Worm (Caenorhabditis elegans) whole organism, late embryonic: ENCODE measurements around the gene Y57G11B.8.

ENCODE experiments used
- C38D4.7 ChIP-seq: fragments of 200-800 bp; sonication (Bioruptor generic); optimal IDR thresholded peaks from 2 replicates; lab custom pipeline; 2018; ENCODE audit warnings: mild to moderate bottlenecking, missing genetic modification characterization, moderate library complexity, missing compliant biosample characterization
- F13H6.1 ChIP-seq: sonication (generic microtip); optimal IDR thresholded peaks from 2 replicates; lab custom pipeline; 2016; ENCODE audit warnings: missing genetic modification characterization, missing compliant biosample characterization
- Y22D7AL.16 ChIP-seq: sonication (generic microtip); optimal IDR thresholded peaks from 2 replicates; lab custom pipeline; 2016; ENCODE audit warnings: missing genetic modification characterization, missing compliant biosample characterization
- ahr-1 ChIP-seq: sonication (generic microtip); optimal IDR thresholded peaks from 2 replicates; lab custom pipeline; 2016; ENCODE audit warnings: missing genetic modification characterization, missing compliant biosample characterization
- ama-1 ChIP-seq: fragments of 150-350 bp; optimal IDR thresholded peaks from 2 replicates; lab custom pipeline; 2014
- ceh-14 ChIP-seq: sonication (generic microtip); optimal IDR thresholded peaks from 2 replicates; lab custom pipeline; 2016; ENCODE audit warnings: missing genotype, missing genetic modification characterization, missing compliant biosample characterization
- ceh-18 ChIP-seq: sonication (generic microtip); optimal IDR thresholded peaks from 2 replicates; lab custom pipeline; 2016; ENCODE audit warnings: missing genetic modification characterization, missing compliant biosample characterization
- ceh-2 ChIP-seq: sonication (generic microtip); optimal IDR thresholded peaks from 2 replicates; lab custom pipeline; 2016; ENCODE audit warnings: missing genotype, missing genetic modification characterization, missing compliant biosample characterization
- ceh-22 ChIP-seq: sonication (generic microtip); optimal IDR thresholded peaks from 2 replicates; lab custom pipeline; 2017; ENCODE audit warnings: missing biosample characterization, missing genetic modification characterization
- ceh-30 ChIP-seq: fragments of 150-350 bp; optimal IDR thresholded peaks from 2 replicates; lab custom pipeline; 2014; ENCODE audit warnings: missing biosample characterization, missing genetic modification characterization
- ceh-34 ChIP-seq: sonication (generic microtip); optimal IDR thresholded peaks from 2 replicates; lab custom pipeline; 2016; ENCODE audit warnings: mild to moderate bottlenecking, missing genetic modification characterization, missing compliant biosample characterization
- ceh-45 ChIP-seq: fragments of 200-800 bp; sonication (Bioruptor generic); IDR thresholded peaks from 2 replicates; pipeline ENCODE4 v1.3.6; 2022; ENCODE audit warnings: missing genetic modification reagents, missing genetic modification characterization, missing compliant biosample characterization
- ceh-48 ChIP-seq: sonication (generic microtip); optimal IDR thresholded peaks from 2 replicates; lab custom pipeline; 2016; ENCODE audit warnings: missing genetic modification characterization, inconsistent platforms, missing compliant biosample characterization
- che-1 ChIP-seq: sonication (generic microtip); optimal IDR thresholded peaks from 2 replicates; lab custom pipeline; 2016; ENCODE audit warnings: mild to moderate bottlenecking, missing genetic modification characterization, missing compliant biosample characterization
- dmd-4 ChIP-seq: sonication (generic microtip); optimal IDR thresholded peaks from 2 replicates; lab custom pipeline; 2016; ENCODE audit warnings: borderline replicate concordance, missing genetic modification characterization, missing compliant biosample characterization
- dve-1 ChIP-seq: sonication (generic microtip); optimal IDR thresholded peaks from 2 replicates; lab custom pipeline; 2017; ENCODE audit warnings: antibody characterized with exemption, mild to moderate bottlenecking, missing genetic modification characterization, missing compliant biosample characterization
- elt-4 ChIP-seq: sonication (generic microtip); optimal IDR thresholded peaks from 2 replicates; lab custom pipeline; 2016; ENCODE audit warnings: missing genetic modification characterization, missing compliant biosample characterization
- ets-4 ChIP-seq: sonication (generic microtip); optimal IDR thresholded peaks from 2 replicates; lab custom pipeline; 2016; ENCODE audit warnings: missing genetic modification characterization, missing compliant biosample characterization
- fax-1 ChIP-seq: sonication (generic microtip); optimal IDR thresholded peaks from 2 replicates; lab custom pipeline; 2016; ENCODE audit warnings: missing genotype, missing genetic modification characterization, missing compliant biosample characterization
- fkh-10 ChIP-seq: fragments of 150-350 bp; optimal IDR thresholded peaks from 2 replicates; lab custom pipeline; 2014; ENCODE audit warnings: missing biosample characterization, missing genetic modification reagents, missing genetic modification characterization
- fkh-6 ChIP-seq: sonication (generic microtip); optimal IDR thresholded peaks from 2 replicates; lab custom pipeline; 2016; ENCODE audit warnings: missing genetic modification characterization, missing compliant biosample characterization
- gmeb-2 ChIP-seq: sonication (generic microtip); optimal IDR thresholded peaks from 2 replicates; lab custom pipeline; 2016; ENCODE audit warnings: missing genetic modification characterization, inconsistent platforms, missing compliant biosample characterization
- hlh-6 ChIP-seq: sonication (generic microtip); optimal IDR thresholded peaks from 2 replicates; lab custom pipeline; 2016; ENCODE audit warnings: missing genotype, missing genetic modification characterization, missing compliant biosample characterization
- hlh-8 ChIP-seq: sonication (generic microtip); optimal IDR thresholded peaks from 2 replicates; lab custom pipeline; 2016; ENCODE audit warnings: missing genotype, missing genetic modification characterization, missing compliant biosample characterization
- lim-6 ChIP-seq: sonication (generic microtip); optimal IDR thresholded peaks from 2 replicates; lab custom pipeline; 2016; ENCODE audit warnings: missing genetic modification characterization, missing compliant biosample characterization
- lin-11 ChIP-seq: fragments of 200-800 bp; sonication (Bioruptor generic); optimal IDR thresholded peaks from 2 replicates; lab custom pipeline; 2018; ENCODE audit warnings: mild to moderate bottlenecking, missing genetic modification characterization, missing compliant biosample characterization
- mec-3 ChIP-seq: sonication (generic microtip); optimal IDR thresholded peaks from 2 replicates; lab custom pipeline; 2016; ENCODE audit warnings: borderline replicate concordance, missing genetic modification characterization, missing compliant biosample characterization
- nfya-1 ChIP-seq: sonication (generic microtip); optimal IDR thresholded peaks from 2 replicates; lab custom pipeline; 2017; ENCODE audit warnings: missing genetic modification characterization, mild to moderate bottlenecking, missing compliant biosample characterization, antibody characterized with exemption, moderate library complexity
- nhr-11 ChIP-seq: fragments of 150-350 bp; optimal IDR thresholded peaks from 2 replicates; lab custom pipeline; 2014; ENCODE audit warnings: missing biosample characterization, missing genetic modification characterization
- nhr-232 ChIP-seq: sonication (generic microtip); optimal IDR thresholded peaks from 2 replicates; lab custom pipeline; 2016; ENCODE audit warnings: missing genetic modification characterization, missing compliant biosample characterization
- pag-3 ChIP-seq: sonication (generic microtip); optimal IDR thresholded peaks from 2 replicates; lab custom pipeline; 2016; ENCODE audit warnings: missing compliant biosample characterization, missing genetic modification characterization, borderline replicate concordance
- pat-9 ChIP-seq: fragments of 200-800 bp; sonication (Bioruptor generic); optimal IDR thresholded peaks from 2 replicates; lab custom pipeline; 2018; ENCODE audit warnings: mild to moderate bottlenecking, missing genetic modification characterization, moderate library complexity, missing compliant biosample characterization
- pha-4 ChIP-seq: fragments of 150-350 bp; optimal IDR thresholded peaks from 2 replicates; lab custom pipeline; 2018; ENCODE audit warnings: missing biosample characterization, missing genetic modification reagents, missing genetic modification characterization
- pqm-1 ChIP-seq: sonication (generic microtip); optimal IDR thresholded peaks from 2 replicates; lab custom pipeline; 2016; ENCODE audit warnings: missing genetic modification characterization, missing compliant biosample characterization
- ref-2 ChIP-seq: sonication (generic microtip); optimal IDR thresholded peaks from 2 replicates; lab custom pipeline; 2016; ENCODE audit warnings: missing genetic modification characterization, missing compliant biosample characterization
- rnt-1 ChIP-seq: sonication (generic microtip); optimal IDR thresholded peaks from 2 replicates; lab custom pipeline; 2016; ENCODE audit warnings: missing genetic modification characterization, missing compliant biosample characterization
- sox-2 ChIP-seq: fragments of 200-800 bp; sonication (Bioruptor generic); IDR thresholded peaks from 2 replicates; pipeline ENCODE4 v1.3.6; 2022; ENCODE audit warnings: missing genetic modification reagents, missing genetic modification characterization, missing compliant biosample characterization
- tbx-2 ChIP-seq: sonication (generic microtip); optimal IDR thresholded peaks from 2 replicates; lab custom pipeline; 2016; ENCODE audit warnings: missing genetic modification characterization, missing compliant biosample characterization
- ttx-3 ChIP-seq: sonication (generic microtip); optimal IDR thresholded peaks from 2 replicates; lab custom pipeline; 2016; ENCODE audit warnings: missing genetic modification reagents, missing genetic modification characterization, missing compliant biosample characterization

Gene Y57G11B.8

DNA sequence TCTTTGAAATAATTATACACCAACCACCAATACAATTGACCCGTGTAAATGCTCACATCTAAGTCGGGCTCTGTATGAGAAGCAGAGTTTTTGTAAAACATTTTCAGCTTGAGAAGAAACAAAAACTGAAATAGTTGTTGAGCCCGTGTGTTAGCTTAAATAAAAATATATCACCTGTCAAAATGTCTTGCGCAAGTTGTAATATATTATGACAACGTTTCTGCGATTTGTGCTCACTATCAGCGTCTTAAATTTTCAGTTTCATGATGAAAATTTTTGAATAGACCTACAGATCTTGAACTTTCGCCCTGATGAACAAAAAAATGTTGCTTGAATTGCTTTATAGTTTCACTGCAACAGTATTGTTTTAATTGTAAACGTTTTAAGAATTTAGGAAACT lies 43.5 kb downstream of the Y57G11B.8 start, which contains the start of gene T27E7.4:
Gene T27E7.4, minus strand, starts transcription at position 101 of the 400 bp plus-strand sequence.
- TF ChIP-seq mec-3 (tag; lab: Kevin White, UChicago) (no peak), ceh-45 (GFP tag; lab: Robert Waterston, UW) (no peak)

- no peak for TF ChIP-seq mec-3 (tag; lab: Kevin White, UChicago)
- TF ChIP-seq ceh-30 (tag; lab: Kevin White, UChicago) = no peak
- no peak for TF ChIP-seq fkh-6
- no peak for TF ChIP-seq gmeb-2 (tag; lab: Kevin White, UChicago)
- no peak for TF ChIP-seq tbx-2 (tag; lab: Kevin White, UChicago)
- TF ChIP-seq ref-2 (tag; lab: Kevin White, UChicago) = no peak
- TF ChIP-seq ceh-22 = no peak
- no peak for TF ChIP-seq ceh-18 (tag; lab: Kevin White, UChicago)
- no peak for TF ChIP-seq nhr-232 (tag; lab: Kevin White, UChicago)
- no peak for TF ChIP-seq ceh-2 (tag; lab: Kevin White, UChicago)
- no peak for TF ChIP-seq pag-3 (tag; lab: Kevin White, UChicago)
- no peak for TF ChIP-seq ceh-48 (tag; lab: Kevin White, UChicago)
- TF ChIP-seq ttx-3 = no peak
- no peak for TF ChIP-seq pqm-1
- TF ChIP-seq sox-2 = no peak
Observed at ce11 chrIV:14532366-14532765, 46.1 kb downstream of the Y57G11B.8 start.

DNA sequence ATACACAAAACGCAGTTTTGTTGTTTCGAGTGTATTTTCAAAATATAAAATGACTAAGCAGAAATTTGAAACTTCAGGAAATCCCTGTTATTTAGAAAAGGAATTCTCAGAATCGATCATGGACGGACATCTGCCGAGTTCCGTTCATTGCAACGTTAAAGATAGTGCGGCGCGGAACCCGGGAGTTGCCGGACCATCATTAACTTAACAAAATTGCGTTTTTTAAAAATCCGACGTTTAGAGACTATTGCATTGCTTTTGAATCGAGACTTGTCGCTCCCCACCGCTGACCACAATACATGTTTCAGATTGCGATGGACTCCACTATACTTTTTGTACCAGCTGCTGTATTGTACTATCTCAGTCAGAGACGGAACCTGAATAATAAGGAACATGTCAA lies 48.5 kb downstream of the Y57G11B.8 start:
- TF ChIP-seq pat-9 (no peak), ref-2 (tag; lab: Kevin White, UChicago) (no peak), C38D4.7 (no peak), F13H6.1 (tag; lab: Kevin White, UChicago) (no peak), nhr-232 (tag; lab: Kevin White, UChicago) (no peak), ets-4 (tag; lab: Kevin White, UChicago) (no peak), lim-6 (tag; lab: Kevin White, UChicago) (no peak), hlh-6 (tag; lab: Kevin White, UChicago) (no peak), dve-1 (tag; lab: Kevin White, UChicago) (no peak), fkh-10 (no peak), Y22D7AL.16 (tag; lab: Kevin White, UChicago) (no peak), ahr-1 (tag; lab: Kevin White, UChicago) (no peak), ceh-2 (tag; lab: Kevin White, UChicago) (no peak), ceh-30 (tag; lab: Kevin White, UChicago) (no peak)

DNA sequence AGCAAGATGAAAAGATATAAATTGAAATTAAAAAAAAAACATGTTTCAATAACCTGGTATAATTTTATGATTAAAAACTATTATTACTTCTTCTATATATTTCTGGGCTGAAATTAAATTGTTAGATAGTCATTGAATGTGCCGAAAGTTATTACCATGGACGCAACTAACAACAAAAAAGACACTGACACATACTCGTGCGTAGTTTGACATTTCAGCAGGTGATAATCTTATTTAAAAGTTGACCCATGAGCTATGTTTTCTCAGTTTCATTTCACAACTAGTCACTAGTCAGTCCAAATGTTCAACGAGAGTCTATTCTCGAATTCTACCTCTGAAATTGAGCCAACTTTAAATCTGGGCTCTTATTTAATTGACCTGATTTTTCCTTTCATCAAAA lies 49.8 kb downstream of the Y57G11B.8 start, which contains the start of gene T27E7.3:
Gene T27E7.3, plus strand, starts transcription at position 301 of the 400 bp plus-strand sequence.
- TF ChIP-seq che-1 (tag; lab: Kevin White, UChicago) = no peak
- no peak for TF ChIP-seq fax-1
- TF ChIP-seq nhr-11 (tag; lab: Kevin White, UChicago) = no peak
- TF ChIP-seq dmd-4 (tag; lab: Kevin White, UChicago) = no peak
- no peak for TF ChIP-seq ama-1 (lab: Kevin White, UChicago)
- no peak for TF ChIP-seq pha-4
- no peak for TF ChIP-seq ceh-34 (tag; lab: Kevin White, UChicago)
- TF ChIP-seq ceh-45 (GFP tag; lab: Robert Waterston, UW) = no peak
- TF ChIP-seq rnt-1 (tag; lab: Kevin White, UChicago) = no peak
- TF ChIP-seq ceh-14 (tag; lab: Kevin White, UChicago) = no peak
- TF ChIP-seq hlh-8 (tag; lab: Kevin White, UChicago) = no peak
- TF ChIP-seq ref-2 (tag; lab: Kevin White, UChicago) = no peak
- no peak for TF ChIP-seq lin-11
- no peak for TF ChIP-seq elt-4 (tag; lab: Kevin White, UChicago)
- no peak for TF ChIP-seq nfya-1 (tag; lab: Kevin White, UChicago)
